Worm (Caenorhabditis elegans) whole organism, L3 larva: ENCODE measurements around the gene fbxc-28.

ENCODE experiments used
- R02D3.7 ChIP-seq: fragments of 150-350 bp; optimal IDR thresholded peaks from 2 replicates; lab custom pipeline; 2014; ENCODE audit warnings: missing biosample characterization, missing genetic modification characterization
- ZK546.5 ChIP-seq: sonication (generic microtip); optimal IDR thresholded peaks from 2 replicates; lab custom pipeline; 2017; ENCODE audit warnings: missing biosample characterization, missing genetic modification characterization
- aly-2 ChIP-seq: fragments of 150-350 bp; optimal IDR thresholded peaks from 2 replicates; lab custom pipeline; 2014; ENCODE audit warnings: missing biosample characterization, missing genetic modification characterization
- ama-1 ChIP-seq: fragments of 150-350 bp; optimal IDR thresholded peaks from 2 replicates; lab custom pipeline; 2018
- ceh-16 ChIP-seq: sonication (generic microtip); optimal IDR thresholded peaks from 2 replicates; lab custom pipeline; 2017; ENCODE audit warnings: missing biosample characterization, missing genetic modification characterization
- ceh-28 ChIP-seq: fragments of 150-350 bp; optimal IDR thresholded peaks from 2 replicates; lab custom pipeline; 2014; ENCODE audit warnings: missing biosample characterization, missing genetic modification reagents, missing genetic modification characterization
- ceh-82 ChIP-seq: fragments of 150-350 bp; optimal IDR thresholded peaks from 2 replicates; lab custom pipeline; 2014; ENCODE audit warnings: missing biosample characterization, missing genetic modification characterization
- ceh-9 ChIP-seq: sonication (generic microtip); optimal IDR thresholded peaks from 2 replicates; lab custom pipeline; 2018; ENCODE audit warnings: missing biosample characterization, missing genetic modification characterization
- daf-12 ChIP-seq: fragments of 150-350 bp; optimal IDR thresholded peaks from 2 replicates; lab custom pipeline; 2014; ENCODE audit warnings: missing biosample characterization, missing genetic modification reagents, missing genetic modification characterization
- egl-27 ChIP-seq: sonication (generic microtip); optimal IDR thresholded peaks from 4 replicates; lab custom pipeline; 2017; ENCODE audit warnings: missing biosample characterization, missing genetic modification reagents, missing genetic modification characterization
- egl-5 ChIP-seq: fragments of 150-350 bp; optimal IDR thresholded peaks from 2 replicates; lab custom pipeline; 2017; ENCODE audit warnings: missing biosample characterization, missing genetic modification reagents, missing genetic modification characterization, inconsistent platforms
- elt-1 ChIP-seq: fragments of 150-350 bp; optimal IDR thresholded peaks from 2 replicates; lab custom pipeline; 2014; ENCODE audit warnings: missing biosample characterization, missing genetic modification characterization
- elt-2 ChIP-seq: sonication (generic microtip); optimal IDR thresholded peaks from 2 replicates; lab custom pipeline; 2016; ENCODE audit warnings: missing genetic modification reagents, mild to moderate bottlenecking, missing genetic modification characterization, missing compliant biosample characterization
- elt-3 ChIP-seq, 3 experiments: fragments of 150-350 bp in 1 of 3; sonication (generic microtip) in 2 of 3; optimal IDR thresholded peaks; 2 replicates in 2 of 3; 4 replicates in 1 of 3; lab custom pipeline; 2014 to 2017; ENCODE audit warnings: missing biosample characterization in 3 of 3, missing genetic modification characterization in 3 of 3
- eor-1 ChIP-seq, 2 experiments: fragments of 150-350 bp; optimal IDR thresholded peaks; 2 replicates each; lab custom pipeline; 2014 to 2018; ENCODE audit warnings: missing biosample characterization in 2 of 2, missing genetic modification characterization in 2 of 2
- fkh-10 ChIP-seq: sonication (generic microtip); optimal IDR thresholded peaks from 2 replicates; lab custom pipeline; 2017; ENCODE audit warnings: missing biosample characterization, missing genetic modification reagents, missing genetic modification characterization
- fos-1 ChIP-seq: fragments of 150-350 bp; optimal IDR thresholded peaks from 2 replicates; lab custom pipeline; 2014; ENCODE audit warnings: missing biosample characterization, missing genetic modification characterization
- hmg-11 ChIP-seq: sonication (generic microtip); optimal IDR thresholded peaks from 2 replicates; lab custom pipeline; 2016; ENCODE audit warnings: missing genetic modification characterization, missing compliant biosample characterization
- jun-1 ChIP-seq: fragments of 150-350 bp; optimal IDR thresholded peaks from 2 replicates; lab custom pipeline; 2014; ENCODE audit warnings: missing biosample characterization, missing genetic modification reagents, missing genetic modification characterization
- lin-15B ChIP-seq: fragments of 150-350 bp; optimal IDR thresholded peaks from 2 replicates; lab custom pipeline; 2014; ENCODE audit warnings: missing biosample characterization, missing genetic modification characterization
- lin-39 ChIP-seq: fragments of 150-350 bp; optimal IDR thresholded peaks from 2 replicates; lab custom pipeline; 2018; ENCODE audit warnings: missing biosample characterization, missing genetic modification reagents, missing genetic modification characterization
- mdl-1 ChIP-seq: fragments of 150-350 bp; optimal IDR thresholded peaks from 2 replicates; lab custom pipeline; 2014; ENCODE audit warnings: missing biosample characterization, missing genetic modification characterization
- mml-1 ChIP-seq: fragments of 150-350 bp; sonication (generic microtip); optimal IDR thresholded peaks from 3 replicates; lab custom pipeline; 2014; ENCODE audit warnings: missing biosample characterization, missing genetic modification characterization
- nfya-1 ChIP-seq: sonication (generic microtip); optimal IDR thresholded peaks from 2 replicates; lab custom pipeline; 2017; ENCODE audit warnings: missing genetic modification characterization, mild to moderate bottlenecking, missing compliant biosample characterization, antibody characterized with exemption, moderate library complexity; ENCODE audit not compliant: insufficient read depth
- nhr-12 ChIP-seq: fragments of 150-350 bp; optimal IDR thresholded peaks from 2 replicates; lab custom pipeline; 2014; ENCODE audit warnings: missing biosample characterization, missing genetic modification characterization
- nhr-23 ChIP-seq: fragments of 150-350 bp; optimal IDR thresholded peaks from 2 replicates; lab custom pipeline; 2014; ENCODE audit warnings: missing biosample characterization, missing genetic modification reagents, missing genetic modification characterization
- nhr-25 ChIP-seq: sonication (generic microtip); optimal IDR thresholded peaks from 2 replicates; lab custom pipeline; 2017; ENCODE audit warnings: missing biosample characterization, missing genetic modification characterization
- nhr-28 ChIP-seq: fragments of 150-350 bp; optimal IDR thresholded peaks from 2 replicates; lab custom pipeline; 2014; ENCODE audit warnings: missing biosample characterization, missing genetic modification characterization
- nhr-43 ChIP-seq: sonication (generic microtip); optimal IDR thresholded peaks from 2 replicates; lab custom pipeline; 2016; ENCODE audit warnings: mild to moderate bottlenecking, missing genetic modification characterization, missing compliant biosample characterization; ENCODE audit not compliant: poor library complexity, severe bottlenecking
- nhr-67 ChIP-seq: fragments of 150-350 bp; optimal IDR thresholded peaks from 2 replicates; lab custom pipeline; 2014; ENCODE audit warnings: missing biosample characterization, missing genetic modification characterization
- pha-4 ChIP-seq: fragments of 150-350 bp; optimal IDR thresholded peaks from 2 replicates; lab custom pipeline; 2014; ENCODE audit warnings: missing biosample characterization, missing genetic modification reagents, missing genetic modification characterization
- pqm-1 ChIP-seq: fragments of 150-350 bp; optimal IDR thresholded peaks from 2 replicates; lab custom pipeline; 2017; ENCODE audit warnings: missing biosample characterization, missing genetic modification characterization, inconsistent platforms
- sea-2 ChIP-seq: fragments of 150-350 bp; sonication (generic microtip); optimal IDR thresholded peaks from 4 replicates; lab custom pipeline; 2014; ENCODE audit warnings: missing biosample characterization, missing genetic modification reagents, missing genetic modification characterization
- skn-1 ChIP-seq: fragments of 150-350 bp; optimal IDR thresholded peaks from 2 replicates; lab custom pipeline; 2014; ENCODE audit warnings: missing biosample characterization, missing genetic modification characterization
- snpc-4 ChIP-seq: fragments of 150-350 bp; optimal IDR thresholded peaks from 2 replicates; lab custom pipeline; 2014; ENCODE audit warnings: missing biosample characterization, missing genetic modification characterization
- tbx-2 ChIP-seq: sonication (generic microtip); optimal IDR thresholded peaks from 2 replicates; lab custom pipeline; 2016; ENCODE audit warnings: mild to moderate bottlenecking, missing genetic modification characterization, missing compliant biosample characterization
- unc-39 ChIP-seq: sonication (generic microtip); optimal IDR thresholded peaks from 4 replicates; lab custom pipeline; 2017; ENCODE audit warnings: missing biosample characterization, missing genetic modification characterization
- unc-62 ChIP-seq: fragments of 150-350 bp; sonication (generic microtip); optimal IDR thresholded peaks from 4 replicates; lab custom pipeline; 2014; ENCODE audit warnings: missing biosample characterization, missing genetic modification reagents, missing genetic modification characterization
- zag-1 ChIP-seq: fragments of 150-350 bp; optimal IDR thresholded peaks from 2 replicates; lab custom pipeline; 2014; ENCODE audit warnings: missing biosample characterization, missing genetic modification characterization
- ztf-11 ChIP-seq: fragments of 150-350 bp; optimal IDR thresholded peaks from 2 replicates; lab custom pipeline; 2014; ENCODE audit warnings: missing biosample characterization, missing genetic modification characterization

The fbxc-28 gene

ce11 chrII:923521-923920 lies at the start of gene fbxc-28:
TSS of gene fbxc-28 (plus strand) at chrII:923821.
- TF ChIP-seq skn-1 (no peak), fos-1 (no peak), daf-12 (tag; lab: Kevin White, UChicago) (no peak), pha-4 (no peak)

- TF ChIP-seq ceh-28 (no peak), lin-39 (tag; lab: Kevin White, UChicago) (no peak), snpc-4 (tag; lab: Kevin White, UChicago) (no peak), ZK546.5 (tag; lab: Kevin White, UChicago) (no peak), nhr-25 (tag; lab: Kevin White, UChicago) (no peak), nhr-12 (no peak), unc-39 (tag; lab: Kevin White, UChicago) (no peak), egl-5 (no peak), fkh-10 (GFP tag; lab: Kevin White, UChicago) (no peak), hmg-11 (no peak), fos-1 (no peak), daf-12 (tag; lab: Kevin White, UChicago) (no peak), nfya-1 (tag; lab: Kevin White, UChicago) (no peak)
Observed at ce11 chrII:875739-876138, 47.9 kb upstream of the fbxc-28 start.

- TF ChIP-seq ceh-9 (tag; lab: Kevin White, UChicago) (no peak), pqm-1 (tag; lab: Kevin White, UChicago) (peak; percentile 46), snpc-4 (tag; lab: Kevin White, UChicago) (peak; percentile 23), nhr-28 (tag; lab: Kevin White, UChicago) (no peak), elt-2 (tag; lab: Kevin White, UChicago) (peak; percentile 87), nhr-23 (no peak), egl-5 (no peak), nhr-43 (tag; lab: Kevin White, UChicago) (no peak), ZK546.5 (tag; lab: Kevin White, UChicago) (no peak), unc-39 (tag; lab: Kevin White, UChicago) (no peak)
Observed at ce11 chrII:880666-881226, 42.9 kb upstream of the fbxc-28 start.

- peak; percentile 73 for TF ChIP-seq elt-2 (tag; lab: Kevin White, UChicago)
- no peak for TF ChIP-seq fkh-10 (GFP tag; lab: Kevin White, UChicago)
- no peak for TF ChIP-seq mml-1 (tag; lab: Kevin White, UChicago)
- TF ChIP-seq nhr-43 (tag; lab: Kevin White, UChicago): no peak
- peak; percentile 2 for TF ChIP-seq pha-4
- no peak for TF ChIP-seq unc-39 (tag; lab: Kevin White, UChicago)
- TF ChIP-seq tbx-2: no peak
- no peak for TF ChIP-seq egl-27 (tag; lab: Kevin White, UChicago)
Observed at ce11 chrII:884204-884603, 39.4 kb upstream of the fbxc-28 start.

ce11 chrII:888024-888423 lies 35.6 kb upstream of the fbxc-28 start, which contains the start of gene T07D3.4:
TSS of gene T07D3.4 (plus strand) at chrII:888309.
- TF ChIP-seq pha-4 (peak; percentile 36), egl-5 (no peak), pqm-1 (tag; lab: Kevin White, UChicago) (peak; percentile 13), elt-2 (tag; lab: Kevin White, UChicago) (peak; percentile 75), mml-1 (tag; lab: Kevin White, UChicago) (no peak), ama-1 (no peak), sea-2 (no peak), nhr-67 (tag; lab: Kevin White, UChicago) (no peak)

ce11 chrII:900720-901332 lies 22.8 kb upstream of the fbxc-28 start, which contains the start of gene T07D3.9:
TSS of gene T07D3.9 (minus strand) at chrII:900913.
- no peak for TF ChIP-seq unc-62 (GFP tag; lab: Kevin White, UChicago)
- peak; percentile 6 to 87 (median 76) for TF ChIP-seq elt-3 (tag; optimal IDR thresholded peaks at IDR 0.05; lab: Kevin White, UChicago)
- TF ChIP-seq ama-1: no peak
- no peak for TF ChIP-seq lin-15B (tag; lab: Kevin White, UChicago)
- no peak for TF ChIP-seq unc-39 (tag; lab: Kevin White, UChicago)
- TF ChIP-seq pha-4: no peak
- no peak for TF ChIP-seq mdl-1 (tag; lab: Kevin White, UChicago)
- TF ChIP-seq ceh-9 (tag; lab: Kevin White, UChicago): no peak
- no peak for TF ChIP-seq nhr-28 (tag; lab: Kevin White, UChicago)
- no peak for TF ChIP-seq elt-1
- no peak for TF ChIP-seq mml-1 (tag; lab: Kevin White, UChicago)
- no peak for TF ChIP-seq ceh-16 (tag; lab: Kevin White, UChicago)
- TF ChIP-seq R02D3.7: no peak
- no peak for TF ChIP-seq ztf-11 (tag; lab: Kevin White, UChicago)
- peak; percentile 38 for TF ChIP-seq egl-27 (tag; lab: Kevin White, UChicago)
- peak; percentile 3 for TF ChIP-seq jun-1 (tag; lab: Kevin White, UChicago)
- TF ChIP-seq elt-2 (tag; lab: Kevin White, UChicago): peak; percentile 94
- TF ChIP-seq eor-1 (tag; optimal IDR thresholded peaks at IDR 0.05; lab: Kevin White, UChicago): no peak
- TF ChIP-seq ceh-82 (tag; lab: Kevin White, UChicago): no peak
- no peak for TF ChIP-seq egl-5
- TF ChIP-seq hmg-11: no peak
- no peak for TF ChIP-seq zag-1
- TF ChIP-seq daf-12 (tag; lab: Kevin White, UChicago): no peak
- TF ChIP-seq aly-2 (tag; lab: Kevin White, UChicago): no peak
- TF ChIP-seq pqm-1 (tag; lab: Kevin White, UChicago): peak; percentile 83
